Fruit fly (Drosophila melanogaster) whole organism, embryonic: ENCODE data around the gene yin.

ENCODE experiments used
- Atf6 ChIP-seq: fragments of 200-800 bp; sonication (Bioruptor generic); IDR thresholded peaks from 2 replicates; pipeline ENCODE4 v1.3.6; 2022; ENCODE audit warnings: missing biosample characterization, missing genetic modification characterization
- CG11247 ChIP-seq: fragments of 200-800 bp; sonication (Bioruptor generic); IDR thresholded peaks from 2 replicates; pipeline ENCODE4 v1.3.6; 2022; ENCODE audit warnings: missing biosample characterization, missing genetic modification characterization
- CG8388 ChIP-seq: fragments of 200-800 bp; sonication (Bioruptor generic); optimal IDR thresholded peaks from 2 replicates; lab custom pipeline; 2019; ENCODE audit warnings: missing biosample characterization, mild to moderate bottlenecking, missing genetic modification characterization, moderate library complexity
- CTCF ChIP-seq: fragments of 200-800 bp; sonication (Bioruptor generic); optimal IDR thresholded peaks from 2 replicates; lab custom pipeline; 2017; ENCODE audit warnings: missing biosample characterization, mild to moderate bottlenecking, missing genetic modification characterization, moderate library complexity
- tx ChIP-seq: fragments of 200-800 bp; sonication (Bioruptor generic); optimal IDR thresholded peaks from 2 replicates; lab custom pipeline; 2016; ENCODE audit warnings: missing biosample characterization, missing genetic modification characterization

- TF ChIP-seq CTCF (GFP tag; lab: Kevin White, UChicago) = no peak
- no peak for TF ChIP-seq CG11247 (GFP tag; lab: Robert Waterston, UW)
- TF ChIP-seq CG8388 (GFP tag; lab: Kevin White, UChicago) = no peak
- TF ChIP-seq tx (GFP tag; lab: Kevin White, UChicago) = no peak
- no peak for TF ChIP-seq Atf6 (GFP tag; lab: Robert Waterston, UW)
Measured at dm6 chrX:3849419-3850028, 22.2 kb downstream of the yin start.
